Worm (Caenorhabditis elegans) whole organism, young adult: ENCODE data around the gene Y73B3A.20.

Source experiments
- akir-1 ChIP-seq: fragments of 200-800 bp; sonication (Bioruptor generic); optimal IDR thresholded peaks from 2 replicates; lab custom pipeline; 2018; ENCODE audit warnings: mild to moderate bottlenecking, missing genetic modification characterization, moderate library complexity, missing compliant biosample characterization
- cebp-2 ChIP-seq: fragments of 200-800 bp; sonication (Bioruptor generic); IDR thresholded peaks from 2 replicates; pipeline ENCODE4 v1.3.6; 2022; ENCODE audit warnings: missing genetic modification characterization, missing compliant biosample characterization
- ceh-79 ChIP-seq: sonication (generic microtip); optimal IDR thresholded peaks from 2 replicates; lab custom pipeline; 2017; ENCODE audit warnings: mild to moderate bottlenecking, missing genetic modification characterization, missing compliant biosample characterization
- dpff-1 ChIP-seq: sonication (generic microtip); optimal IDR thresholded peaks from 2 replicates; lab custom pipeline; 2017; ENCODE audit warnings: mild to moderate bottlenecking, missing genetic modification characterization, missing compliant biosample characterization
- ekl-4 ChIP-seq: fragments of 200-800 bp; sonication (Bioruptor generic); IDR thresholded peaks from 2 replicates; pipeline ENCODE4 v1.3.6; 2022; ENCODE audit warnings: missing genetic modification reagents, missing genetic modification characterization, missing compliant biosample characterization
- nfya-1 ChIP-seq: sonication (generic microtip); optimal IDR thresholded peaks from 2 replicates; lab custom pipeline; 2017; ENCODE audit warnings: antibody characterized with exemption, missing compliant biosample characterization, missing genetic modification characterization, borderline replicate concordance; ENCODE audit not compliant: insufficient read depth
- rpc-1 ChIP-seq, 2 experiments: fragments of 150-350 bp in 1 of 2; sonication (generic microtip) in 1 of 2; optimal IDR thresholded peaks; 2 replicates each; lab custom pipeline; 2014 to 2018; ENCODE audit warnings: missing biosample characterization in 1 of 2, missing genetic modification characterization in 1 of 2, missing genetic modification reagents in 1 of 2, missing genotype in 1 of 2
- sea-2 ChIP-seq: fragments of 200-800 bp; sonication (Bioruptor generic); IDR thresholded peaks from 2 replicates; pipeline ENCODE4 v1.3.6; 2022; ENCODE audit warnings: missing genetic modification characterization, missing compliant biosample characterization
- snpc-1.1 ChIP-seq: sonication (generic microtip); optimal IDR thresholded peaks from 2 replicates; lab custom pipeline; 2017; ENCODE audit warnings: missing genetic modification characterization, mild to moderate bottlenecking, missing compliant biosample characterization, antibody characterized with exemption, moderate library complexity, missing genotype, missing genetic modification reagents; ENCODE audit not compliant: insufficient read depth
- unc-62 ChIP-seq: fragments of 150-350 bp; optimal IDR thresholded peaks from 2 replicates; lab custom pipeline; 2014; ENCODE audit warnings: missing biosample characterization, missing genetic modification reagents, missing genetic modification characterization

- TF ChIP-seq ekl-4 (GFP tag; lab: Robert Waterston, UW), result no peak
- no peak for TF ChIP-seq dpff-1
- TF ChIP-seq akir-1 (GFP tag; lab: Kevin White, UChicago), result no peak
- TF ChIP-seq snpc-1.1, result no peak
- TF ChIP-seq sea-2 (GFP tag; lab: Robert Waterston, UW), result no peak
- TF ChIP-seq rpc-1 (optimal IDR thresholded peaks at IDR 0.05; lab: Kevin White, UChicago), result no peak
- no peak for TF ChIP-seq rpc-1 (tag; optimal IDR thresholded peaks at IDR 0.05; lab: Kevin White, UChicago)
- no peak for TF ChIP-seq ceh-79 (tag; lab: Kevin White, UChicago)
- no peak for TF ChIP-seq cebp-2 (GFP tag; lab: Robert Waterston, UW)
- no peak for TF ChIP-seq unc-62 (GFP tag; lab: Kevin White, UChicago)
- no peak for TF ChIP-seq nfya-1 (tag; lab: Kevin White, UChicago)
Measured at ce11 chrX:84602-85001, 37.1 kb downstream of the Y73B3A.20 start.
